Worm (Caenorhabditis elegans) whole organism, L1 larva: ENCODE results near the gene ceh-58.

Source experiments
- C04F5.9 ChIP-seq: sonication (generic microtip); optimal IDR thresholded peaks from 2 replicates; lab custom pipeline; 2016; ENCODE audit warnings: missing genetic modification characterization, missing compliant biosample characterization
- C16A3.4 ChIP-seq: fragments of 150-350 bp; optimal IDR thresholded peaks from 2 replicates; lab custom pipeline; 2014; ENCODE audit warnings: missing biosample characterization, missing genetic modification characterization
- C34B4.2 ChIP-seq: sonication (generic microtip); optimal IDR thresholded peaks from 2 replicates; lab custom pipeline; 2017; ENCODE audit warnings: mild to moderate bottlenecking, missing genetic modification characterization, missing compliant biosample characterization
- alr-1 ChIP-seq: fragments of 200-800 bp; sonication (Bioruptor generic); optimal IDR thresholded peaks from 2 replicates; lab custom pipeline; 2018; ENCODE audit warnings: borderline replicate concordance, mild to moderate bottlenecking, missing genetic modification characterization, missing compliant biosample characterization
- ama-1 ChIP-seq: fragments of 150-350 bp; optimal IDR thresholded peaks from 2 replicates; lab custom pipeline; 2014
- blmp-1 ChIP-seq: fragments of 150-350 bp; optimal IDR thresholded peaks from 2 replicates; lab custom pipeline; 2014; ENCODE audit warnings: missing biosample characterization, missing genetic modification characterization
- ceh-63 ChIP-seq: fragments of 200-800 bp; sonication (Bioruptor generic); optimal IDR thresholded peaks from 2 replicates; lab custom pipeline; 2018; ENCODE audit warnings: mild to moderate bottlenecking, missing genetic modification characterization, missing compliant biosample characterization
- ceh-82 ChIP-seq, 3 experiments: fragments of 150-350 bp in 1 of 3; sonication (generic microtip) in 2 of 3; optimal IDR thresholded peaks; 2 replicates each; lab custom pipeline; 2014 to 2017; ENCODE audit warnings: missing biosample characterization in 3 of 3, missing genetic modification characterization in 3 of 3
- ceh-88 ChIP-seq: fragments of 200-800 bp; sonication (Bioruptor generic); IDR thresholded peaks from 2 replicates; pipeline ENCODE4 v1.3.6; 2022; ENCODE audit warnings: missing genetic modification characterization, missing compliant biosample characterization
- ceh-90 ChIP-seq: sonication (generic microtip); optimal IDR thresholded peaks from 2 replicates; lab custom pipeline; 2016; ENCODE audit warnings: missing genetic modification characterization, missing compliant biosample characterization
- ces-1 ChIP-seq: fragments of 150-350 bp; optimal IDR thresholded peaks from 2 replicates; lab custom pipeline; 2014; ENCODE audit warnings: missing biosample characterization, missing genetic modification reagents, missing genetic modification characterization
- dpl-1 ChIP-seq, 3 experiments: fragments of 150-350 bp in 2 of 3; sonication (generic microtip) in 1 of 3; optimal IDR thresholded peaks; 2 replicates each; lab custom pipeline; 2014 to 2017; ENCODE audit warnings: missing biosample characterization in 3 of 3, missing genetic modification characterization in 3 of 3, missing genetic modification reagents in 3 of 3
- efl-1 ChIP-seq, 4 experiments: fragments of 150-350 bp; optimal IDR thresholded peaks in 3 of 4; peaks in 1 of 4; 1 replicate in 1 of 4; 2 replicates in 3 of 4; lab custom pipeline; 2014; ENCODE audit warnings: missing biosample characterization in 2 of 4, missing genetic modification characterization in 2 of 4, missing genetic modification reagents in 2 of 4
- egl-27 ChIP-seq, 2 experiments: fragments of 150-350 bp in 1 of 2; sonication (generic microtip); optimal IDR thresholded peaks; 3 replicates each; lab custom pipeline; 2017 to 2018; ENCODE audit warnings: missing biosample characterization in 2 of 2, missing genetic modification characterization in 2 of 2, missing genetic modification reagents in 2 of 2
- elt-3 ChIP-seq, 6 experiments: fragments of 150-350 bp in 1 of 6; sonication (generic microtip); optimal IDR thresholded peaks; 2 replicates each; lab custom pipeline; 2017 to 2018; ENCODE audit warnings: missing biosample characterization in 6 of 6, missing genetic modification characterization in 6 of 6, inconsistent platforms in 1 of 6
- ets-5 ChIP-seq: fragments of 200-800 bp; sonication (Bioruptor generic); IDR thresholded peaks from 2 replicates; pipeline ENCODE4 v1.3.6; 2022; ENCODE audit warnings: missing genetic modification characterization, missing compliant biosample characterization
- fkh-4 ChIP-seq: sonication (generic microtip); optimal IDR thresholded peaks from 2 replicates; lab custom pipeline; 2016; ENCODE audit warnings: missing compliant biosample characterization, missing genetic modification characterization, borderline replicate concordance
- fkh-8 ChIP-seq: sonication (generic microtip); optimal IDR thresholded peaks from 2 replicates; lab custom pipeline; 2016; ENCODE audit warnings: mild to moderate bottlenecking, missing genetic modification characterization, missing compliant biosample characterization
- fos-1 ChIP-seq: fragments of 150-350 bp; optimal IDR thresholded peaks from 2 replicates; lab custom pipeline; 2014; ENCODE audit warnings: missing biosample characterization, missing genetic modification characterization
- grh-1 ChIP-seq: fragments of 200-800 bp; sonication (Bioruptor generic); IDR thresholded peaks from 2 replicates; pipeline ENCODE4 v1.3.6; 2022; ENCODE audit warnings: missing genetic modification reagents, missing genetic modification characterization, missing compliant biosample characterization
- hlh-17 ChIP-seq: fragments of 200-800 bp; sonication (Bioruptor generic); optimal IDR thresholded peaks from 2 replicates; lab custom pipeline; 2018; ENCODE audit warnings: missing genetic modification characterization, mild to moderate bottlenecking, missing compliant biosample characterization, moderate library complexity, borderline replicate concordance
- lin-35 ChIP-seq, 2 experiments: fragments of 150-350 bp; optimal IDR thresholded peaks; 2 replicates each; lab custom pipeline; 2014; ENCODE audit warnings: missing biosample characterization in 2 of 2, missing genetic modification characterization in 2 of 2, missing genetic modification reagents in 2 of 2
- lin-39 ChIP-seq: fragments of 150-350 bp; optimal IDR thresholded peaks from 2 replicates; lab custom pipeline; 2014; ENCODE audit warnings: missing biosample characterization, missing genetic modification reagents, missing genetic modification characterization
- lsy-2 ChIP-seq, 2 experiments: fragments of 150-350 bp; optimal IDR thresholded peaks; 2 replicates each; lab custom pipeline; 2014; ENCODE audit warnings: missing biosample characterization in 2 of 2, missing genetic modification characterization in 2 of 2
- mdl-1 ChIP-seq, 2 experiments: fragments of 150-350 bp; optimal IDR thresholded peaks; 2 replicates each; lab custom pipeline; 2014 to 2017; ENCODE audit warnings: missing biosample characterization in 2 of 2, missing genetic modification characterization in 2 of 2, inconsistent platforms in 1 of 2
- mef-2 ChIP-seq: fragments of 150-350 bp; optimal IDR thresholded peaks from 2 replicates; lab custom pipeline; 2014; ENCODE audit warnings: missing biosample characterization, missing genetic modification characterization
- mep-1 ChIP-seq: fragments of 150-350 bp; optimal IDR thresholded peaks from 2 replicates; lab custom pipeline; 2014; ENCODE audit warnings: missing biosample characterization, missing genetic modification characterization
- nhr-11 ChIP-seq: fragments of 150-350 bp; optimal IDR thresholded peaks from 2 replicates; lab custom pipeline; 2014; ENCODE audit warnings: missing biosample characterization, missing genetic modification characterization
- nhr-12 ChIP-seq: sonication (generic microtip); optimal IDR thresholded peaks from 2 replicates; lab custom pipeline; 2017; ENCODE audit warnings: missing biosample characterization, missing genetic modification characterization
- nhr-19 ChIP-seq: fragments of 200-800 bp; sonication (Bioruptor generic); conservative IDR thresholded peaks from 2 replicates; pipeline ENCODE4 v1.3.6; 2022; ENCODE audit warnings: missing genetic modification characterization, missing compliant biosample characterization
- nhr-20 ChIP-seq: sonication (generic microtip); optimal IDR thresholded peaks from 2 replicates; lab custom pipeline; 2016; ENCODE audit warnings: mild to moderate bottlenecking, missing genetic modification characterization, missing compliant biosample characterization
- nhr-237 ChIP-seq: fragments of 150-350 bp; optimal IDR thresholded peaks from 2 replicates; lab custom pipeline; 2014; ENCODE audit warnings: missing biosample characterization, missing genetic modification characterization
- nhr-28 ChIP-seq: fragments of 150-350 bp; optimal IDR thresholded peaks from 2 replicates; lab custom pipeline; 2014; ENCODE audit warnings: missing biosample characterization, missing genetic modification characterization
- nhr-76 ChIP-seq: sonication (generic microtip); optimal IDR thresholded peaks from 2 replicates; lab custom pipeline; 2017; ENCODE audit warnings: missing biosample characterization, missing genetic modification characterization
- nhr-77 ChIP-seq: fragments of 150-350 bp; optimal IDR thresholded peaks from 2 replicates; lab custom pipeline; 2014; ENCODE audit warnings: missing biosample characterization, missing genetic modification characterization
- nhr-85 ChIP-seq: sonication (generic microtip); peaks from one replicate; lab custom pipeline; 2016; ENCODE audit warnings: missing genetic modification characterization, inconsistent platforms, missing compliant biosample characterization
- pax-3 ChIP-seq: fragments of 200-800 bp; sonication (Bioruptor generic); optimal IDR thresholded peaks from 2 replicates; lab custom pipeline; 2018; ENCODE audit warnings: mild to moderate bottlenecking, missing genetic modification characterization, moderate library complexity, missing compliant biosample characterization
- pqm-1 ChIP-seq: sonication (generic microtip); optimal IDR thresholded peaks from 3 replicates; lab custom pipeline; 2017; ENCODE audit warnings: missing biosample characterization, missing genetic modification characterization
- rnt-1 ChIP-seq: sonication (generic microtip); optimal IDR thresholded peaks from 2 replicates; lab custom pipeline; 2016; ENCODE audit warnings: mild to moderate bottlenecking, missing genetic modification characterization, moderate library complexity, missing compliant biosample characterization
- snpc-4 ChIP-seq: fragments of 150-350 bp; optimal IDR thresholded peaks from 2 replicates; lab custom pipeline; 2014; ENCODE audit warnings: missing biosample characterization, missing genetic modification characterization
- snu-23 ChIP-seq: sonication (generic microtip); optimal IDR thresholded peaks from 2 replicates; lab custom pipeline; 2016; ENCODE audit warnings: missing genetic modification characterization, missing compliant biosample characterization
- sox-4 ChIP-seq: sonication (generic microtip); optimal IDR thresholded peaks from 2 replicates; lab custom pipeline; 2016; ENCODE audit warnings: missing genetic modification characterization, missing compliant biosample characterization
- sptf-1 ChIP-seq: fragments of 150-350 bp; optimal IDR thresholded peaks from 2 replicates; lab custom pipeline; 2014; ENCODE audit warnings: missing biosample characterization, missing genetic modification characterization
- sup-37 ChIP-seq: fragments of 200-800 bp; sonication (Bioruptor generic); optimal IDR thresholded peaks from 2 replicates; lab custom pipeline; 2018; ENCODE audit warnings: mild to moderate bottlenecking, missing genetic modification characterization, missing compliant biosample characterization
- swsn-7 ChIP-seq: sonication (generic microtip); optimal IDR thresholded peaks from 2 replicates; lab custom pipeline; 2016; ENCODE audit warnings: missing genetic modification characterization, missing compliant biosample characterization
- tbx-2 ChIP-seq: sonication (generic microtip); optimal IDR thresholded peaks from 2 replicates; lab custom pipeline; 2016; ENCODE audit warnings: missing genetic modification characterization, missing compliant biosample characterization
- tlp-1 ChIP-seq: fragments of 150-350 bp; optimal IDR thresholded peaks from 2 replicates; lab custom pipeline; 2014; ENCODE audit warnings: missing biosample characterization, missing genetic modification characterization
- unc-130 ChIP-seq: fragments of 150-350 bp; optimal IDR thresholded peaks from 2 replicates; lab custom pipeline; 2017; ENCODE audit warnings: missing biosample characterization, missing genetic modification characterization, inconsistent platforms
- unc-30 ChIP-seq: sonication (generic microtip); optimal IDR thresholded peaks from 2 replicates; lab custom pipeline; 2017; ENCODE audit warnings: missing biosample characterization, missing genetic modification characterization
- unc-62 ChIP-seq: fragments of 150-350 bp; optimal IDR thresholded peaks from 2 replicates; lab custom pipeline; 2014; ENCODE audit warnings: missing biosample characterization, missing genetic modification reagents, missing genetic modification characterization
- unc-86 ChIP-seq: sonication (generic microtip); optimal IDR thresholded peaks from 2 replicates; lab custom pipeline; 2016; ENCODE audit warnings: missing genetic modification characterization, missing compliant biosample characterization
- vab-15 ChIP-seq: sonication (generic microtip); optimal IDR thresholded peaks from 2 replicates; lab custom pipeline; 2017; ENCODE audit warnings: missing genotype, mild to moderate bottlenecking, missing genetic modification characterization, missing compliant biosample characterization
- xbp-1 ChIP-seq: sonication (generic microtip); optimal IDR thresholded peaks from 2 replicates; lab custom pipeline; 2016; ENCODE audit warnings: missing genetic modification characterization, missing compliant biosample characterization
- zag-1 ChIP-seq: fragments of 150-350 bp; optimal IDR thresholded peaks from 2 replicates; lab custom pipeline; 2014; ENCODE audit warnings: missing biosample characterization, missing genetic modification characterization
- ztf-4 ChIP-seq: fragments of 150-350 bp; optimal IDR thresholded peaks from 2 replicates; lab custom pipeline; 2014; ENCODE audit warnings: missing biosample characterization, missing genetic modification characterization

ceh-58 gene

ce11 chrII:10389776-10390175 lies 20.4 kb upstream of the ceh-58 start:
- no peak for TF ChIP-seq nhr-28 (tag; lab: Kevin White, UChicago)
- TF ChIP-seq tbx-2 (tag; lab: Kevin White, UChicago): peak; percentile 22
- TF ChIP-seq blmp-1 (tag; lab: Kevin White, UChicago): peak; percentile 32
- TF ChIP-seq vab-15 (tag; lab: Kevin White, UChicago): no peak
- no peak for TF ChIP-seq ces-1 (GFP tag; lab: Kevin White, UChicago)
- TF ChIP-seq pax-3 (tag; lab: Kevin White, UChicago): no peak
- TF ChIP-seq unc-130: peak; percentile 4
- TF ChIP-seq mep-1 (tag; lab: Kevin White, UChicago): peak; percentile 48
- TF ChIP-seq pqm-1: no peak
- TF ChIP-seq zag-1 (tag; lab: Kevin White, UChicago): no peak
- no peak for TF ChIP-seq ceh-90 (tag; lab: Kevin White, UChicago)
- peak; percentile 63 for TF ChIP-seq nhr-20 (tag; lab: Kevin White, UChicago)
- TF ChIP-seq snu-23 (GFP tag; lab: Kevin White, UChicago): peak; percentile 40
- peak; percentile 9 for TF ChIP-seq C16A3.4
- TF ChIP-seq lsy-2 (tag; optimal IDR thresholded peaks at IDR 0.05; lab: Kevin White, UChicago): peak in 1 of 2 experiments; percentile 25
- no peak for TF ChIP-seq unc-30 (tag; lab: Kevin White, UChicago)
- no peak for TF ChIP-seq C04F5.9 (tag; lab: Kevin White, UChicago)
- no peak for TF ChIP-seq efl-1 (optimal IDR thresholded peaks at IDR 0.05; lab: Kevin White, UChicago)
- TF ChIP-seq efl-1 (GFP tag; optimal IDR thresholded peaks at IDR 0.05 in 1 of 2; lab: Kevin White, UChicago): peak in 1 of 2 experiments; percentile 93
- TF ChIP-seq ets-5: no peak
- TF ChIP-seq sptf-1 (tag; lab: Kevin White, UChicago): no peak
- TF ChIP-seq sup-37 (GFP tag; lab: Kevin White, UChicago): no peak
- no peak for TF ChIP-seq unc-86 (tag; lab: Kevin White, UChicago)
- no peak for TF ChIP-seq nhr-237
- TF ChIP-seq nhr-85 (tag; lab: Kevin White, UChicago): peak; percentile 11
- TF ChIP-seq fkh-8 (tag; lab: Kevin White, UChicago): no peak
- no peak for TF ChIP-seq fkh-4 (tag; lab: Kevin White, UChicago)
- peak; percentile 54 for TF ChIP-seq ama-1 (lab: Kevin White, UChicago)
- no peak for TF ChIP-seq tlp-1 (tag; lab: Kevin White, UChicago)
- TF ChIP-seq nhr-76 (tag; lab: Kevin White, UChicago): no peak
- TF ChIP-seq elt-3 (tag; optimal IDR thresholded peaks at IDR 0.05; lab: Kevin White, UChicago): no peak
- no peak for TF ChIP-seq sox-4 (tag; lab: Kevin White, UChicago)
- peak; percentile 0 for TF ChIP-seq nhr-77 (tag; lab: Kevin White, UChicago)
- peak; percentile 12 for TF ChIP-seq ztf-4 (tag; lab: Kevin White, UChicago)
- peak; percentile 17 for TF ChIP-seq swsn-7 (tag; lab: Kevin White, UChicago)
- no peak for TF ChIP-seq xbp-1 (tag; lab: Kevin White, UChicago)
- TF ChIP-seq hlh-17: no peak
- peak; percentile 86 for TF ChIP-seq nhr-19 (GFP tag; lab: Robert Waterston, UW)
- peak in 1 of 2 experiments; percentile 67 for TF ChIP-seq mdl-1 (tag; optimal IDR thresholded peaks at IDR 0.05; lab: Kevin White, UChicago)
- no peak for TF ChIP-seq nhr-11 (tag; lab: Kevin White, UChicago)
- TF ChIP-seq lin-35 (GFP tag; optimal IDR thresholded peaks at IDR 0.05; lab: Kevin White, UChicago): peak in 1 of 2 experiments; percentile 61
- no peak for TF ChIP-seq dpl-1 (GFP tag; optimal IDR thresholded peaks at IDR 0.05; lab: Kevin White, UChicago)
- TF ChIP-seq snpc-4 (tag; lab: Kevin White, UChicago): no peak
- TF ChIP-seq nhr-12 (tag; lab: Kevin White, UChicago): no peak
- TF ChIP-seq fos-1 (tag; lab: Kevin White, UChicago): no peak
- TF ChIP-seq mef-2 (tag; lab: Kevin White, UChicago): no peak
- TF ChIP-seq rnt-1 (tag; lab: Kevin White, UChicago): peak; percentile 38
- no peak for TF ChIP-seq ceh-88 (GFP tag; lab: Robert Waterston, UW)
- TF ChIP-seq grh-1 (GFP tag; lab: Robert Waterston, UW): no peak
- no peak for TF ChIP-seq unc-62 (GFP tag; lab: Kevin White, UChicago)
- TF ChIP-seq ceh-63 (GFP tag; lab: Kevin White, UChicago): no peak
- TF ChIP-seq lin-39 (tag; lab: Kevin White, UChicago): no peak
- no peak for TF ChIP-seq egl-27 (tag; optimal IDR thresholded peaks at IDR 0.05; lab: Kevin White, UChicago)
- no peak for TF ChIP-seq alr-1 (tag; lab: Kevin White, UChicago)
- TF ChIP-seq C34B4.2 (tag; lab: Kevin White, UChicago): no peak
- no peak for TF ChIP-seq ceh-82 (tag; optimal IDR thresholded peaks at IDR 0.05; lab: Kevin White, UChicago)
